Fruit fly (Drosophila melanogaster): ENCODE data around the gene Got2.

Got2 gene

DNA sequence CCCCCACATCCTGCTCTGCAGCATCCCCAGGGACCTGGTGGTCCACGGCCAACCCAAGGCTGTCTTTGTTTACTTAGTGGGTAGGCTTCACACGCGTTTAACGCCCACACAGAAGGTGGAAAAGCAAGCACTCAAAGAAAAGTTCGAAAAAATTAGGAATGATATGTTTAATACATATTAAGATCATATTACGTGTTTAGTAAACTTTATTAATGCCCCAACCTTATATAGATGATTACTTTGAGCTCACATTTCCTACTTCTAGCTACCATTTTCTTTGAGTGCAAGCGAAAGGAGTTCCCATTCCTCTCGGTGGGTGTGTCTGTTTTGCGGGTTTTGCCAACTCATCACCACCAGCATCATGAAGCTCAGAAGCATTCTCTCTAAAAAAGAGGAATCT is 28.1 kb downstream of the Got2 start:
- TF ChIP-seq CG33017 (tag; optimal IDR thresholded peaks at IDR 0.05) (no peak), cnc (optimal IDR thresholded peaks at IDR 0.05) (no peak), CG7045 (GFP tag; optimal IDR thresholded peaks at IDR 0.05) (no peak), Mnt (GFP tag; optimal IDR thresholded peaks at IDR 0.05) (no peak), bab1 (GFP tag; optimal IDR thresholded peaks at IDR 0.05) (no peak), CG7101 (tag; optimal IDR thresholded peaks at IDR 0.05) (no peak)

- TF ChIP-seq CG33017 (tag; optimal IDR thresholded peaks at IDR 0.05), result no peak
- no peak for TF ChIP-seq Clk (GFP tag; optimal IDR thresholded peaks at IDR 0.05)
- TF ChIP-seq pad (GFP tag; optimal IDR thresholded peaks at IDR 0.05), result no peak
- TF ChIP-seq ovo (GFP tag; optimal IDR thresholded peaks at IDR 0.05), result no peak
- no peak for TF ChIP-seq CG1620 (GFP tag; optimal IDR thresholded peaks at IDR 0.05)
- no peak for TF ChIP-seq CG7101 (tag; optimal IDR thresholded peaks at IDR 0.05)
- TF ChIP-seq toe (GFP tag; optimal IDR thresholded peaks at IDR 0.05), result no peak
- TF ChIP-seq CG12768 (GFP tag; optimal IDR thresholded peaks at IDR 0.05), result no peak
- TF ChIP-seq cnc (optimal IDR thresholded peaks at IDR 0.05), result no peak
- TF ChIP-seq Mnt (GFP tag; optimal IDR thresholded peaks at IDR 0.05), result no peak
- TF ChIP-seq Hr96 (GFP tag; optimal IDR thresholded peaks at IDR 0.05), result no peak
- TF ChIP-seq CG7045 (GFP tag; optimal IDR thresholded peaks at IDR 0.05), result no peak
- no peak for TF ChIP-seq cic (GFP tag; optimal IDR thresholded peaks at IDR 0.05)
- TF ChIP-seq tj (GFP tag; optimal IDR thresholded peaks at IDR 0.05), result no peak
These were observed 33.0 kb downstream of the Got2 start for dm6 chr2L:1954541-1954940.

DNA sequence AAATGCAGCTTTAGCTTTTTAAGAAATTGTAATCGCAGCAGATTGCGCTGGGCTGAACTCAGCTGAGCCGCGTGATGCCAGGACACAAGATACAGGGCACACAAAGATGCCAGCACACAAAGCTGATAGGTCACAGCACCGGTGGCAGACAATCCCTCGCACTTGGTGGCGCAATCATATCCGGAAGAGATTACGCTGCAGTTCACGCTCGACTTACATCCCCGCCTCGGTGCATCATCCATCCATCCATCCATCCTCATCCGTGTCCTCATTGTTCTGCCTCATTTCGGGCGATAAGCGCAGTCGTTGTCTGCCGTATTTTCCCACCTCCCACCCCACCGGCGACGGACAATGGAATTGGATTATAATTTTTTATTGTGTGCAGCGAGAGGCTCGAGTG is 39.6 kb downstream of the Got2 start:
- TF ChIP-seq cic (GFP tag; optimal IDR thresholded peaks at IDR 0.05) (no peak), CG12768 (GFP tag; optimal IDR thresholded peaks at IDR 0.05) (no peak), CG7045 (GFP tag; optimal IDR thresholded peaks at IDR 0.05) (no peak), cnc (optimal IDR thresholded peaks at IDR 0.05) (no peak), tj (GFP tag; optimal IDR thresholded peaks at IDR 0.05) (no peak), pad (GFP tag; optimal IDR thresholded peaks at IDR 0.05) (no peak), CG1620 (GFP tag; optimal IDR thresholded peaks at IDR 0.05) (no peak), ovo (GFP tag; optimal IDR thresholded peaks at IDR 0.05) (no peak), CG14711 (tag; optimal IDR thresholded peaks at IDR 0.05) (no peak), CG11617 (GFP tag; optimal IDR thresholded peaks at IDR 0.05) (no peak), Hr96 (GFP tag; optimal IDR thresholded peaks at IDR 0.05) (no peak), kay (GFP tag; ENCODE audit: borderline replicate concordance) (no peak), CG7101 (tag; optimal IDR thresholded peaks at IDR 0.05) (no peak), Crg-1 (GFP tag; optimal IDR thresholded peaks at IDR 0.05) (no peak), CG33017 (tag; optimal IDR thresholded peaks at IDR 0.05) (no peak), CG5204 (GFP tag; optimal IDR thresholded peaks at IDR 0.05) (no peak), Clk (GFP tag; optimal IDR thresholded peaks at IDR 0.05) (no peak), Mnt (GFP tag; optimal IDR thresholded peaks at IDR 0.05) (no peak), toe (GFP tag; optimal IDR thresholded peaks at IDR 0.05) (no peak), bab1 (GFP tag; optimal IDR thresholded peaks at IDR 0.05) (no peak)

DNA sequence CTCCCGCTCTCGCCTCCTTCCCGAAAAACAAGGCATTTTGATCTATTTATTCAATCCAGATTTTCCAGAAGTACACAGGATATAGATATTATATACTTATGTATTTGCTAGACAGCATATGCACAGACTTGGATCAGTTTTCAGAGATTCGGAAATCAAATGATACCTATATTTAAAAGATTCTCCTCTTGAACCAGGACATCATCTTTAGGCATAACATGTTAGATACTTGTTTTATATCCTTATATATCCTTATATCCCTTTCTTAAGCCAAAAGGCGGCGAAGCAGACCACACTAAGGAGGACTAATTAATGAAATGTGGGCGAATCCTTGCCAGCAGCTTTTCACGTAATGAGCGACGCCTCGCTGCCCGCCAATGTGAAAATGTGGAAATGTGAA is 40.9 kb downstream of the Got2 start, which contains the start of gene CG33673:
Gene CG33673 (minus strand): TSS at position 101 of the 400 bp plus-strand sequence.
- TF ChIP-seq Clk (GFP tag; optimal IDR thresholded peaks at IDR 0.05), result no peak

DNA sequence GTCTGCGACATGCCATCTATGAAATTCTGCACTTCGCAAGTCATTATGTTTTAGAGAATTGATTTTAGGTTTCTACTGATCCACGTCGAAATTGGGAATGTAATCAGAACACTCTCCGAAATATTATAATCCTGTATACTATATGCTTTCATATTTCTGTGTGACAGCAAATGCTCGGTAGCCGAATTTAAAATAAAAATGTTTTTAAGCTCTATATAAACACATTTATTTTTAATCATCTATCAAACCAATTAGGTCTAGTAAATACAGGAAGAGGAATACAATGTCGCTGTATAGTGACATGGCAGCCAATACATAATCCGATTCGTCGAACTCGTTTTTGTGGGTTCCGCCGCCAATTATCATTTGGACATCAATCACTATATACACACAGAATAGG is 41.9 kb downstream of the Got2 start, which contains the start of gene CG15357:
Gene CG15357 (minus strand): TSS at position 101 of the 400 bp plus-strand sequence.
- TF ChIP-seq CG5204 (GFP tag; optimal IDR thresholded peaks at IDR 0.05) (no peak), CG14711 (tag; optimal IDR thresholded peaks at IDR 0.05) (no peak), CG12768 (GFP tag; optimal IDR thresholded peaks at IDR 0.05) (no peak), Hr96 (GFP tag; optimal IDR thresholded peaks at IDR 0.05) (no peak), Clk (GFP tag; optimal IDR thresholded peaks at IDR 0.05) (no peak), ovo (GFP tag; optimal IDR thresholded peaks at IDR 0.05) (no peak), toe (GFP tag; optimal IDR thresholded peaks at IDR 0.05) (no peak), cnc (optimal IDR thresholded peaks at IDR 0.05) (no peak), pad (GFP tag; optimal IDR thresholded peaks at IDR 0.05) (no peak), kay (GFP tag; ENCODE audit: borderline replicate concordance) (no peak), CG33017 (tag; optimal IDR thresholded peaks at IDR 0.05) (no peak), CG11617 (GFP tag; optimal IDR thresholded peaks at IDR 0.05) (no peak), cic (GFP tag; optimal IDR thresholded peaks at IDR 0.05) (no peak), bab1 (GFP tag; optimal IDR thresholded peaks at IDR 0.05) (no peak), tj (GFP tag; optimal IDR thresholded peaks at IDR 0.05) (no peak), Crg-1 (GFP tag; optimal IDR thresholded peaks at IDR 0.05) (no peak), CG7045 (GFP tag; optimal IDR thresholded peaks at IDR 0.05) (no peak)

DNA sequence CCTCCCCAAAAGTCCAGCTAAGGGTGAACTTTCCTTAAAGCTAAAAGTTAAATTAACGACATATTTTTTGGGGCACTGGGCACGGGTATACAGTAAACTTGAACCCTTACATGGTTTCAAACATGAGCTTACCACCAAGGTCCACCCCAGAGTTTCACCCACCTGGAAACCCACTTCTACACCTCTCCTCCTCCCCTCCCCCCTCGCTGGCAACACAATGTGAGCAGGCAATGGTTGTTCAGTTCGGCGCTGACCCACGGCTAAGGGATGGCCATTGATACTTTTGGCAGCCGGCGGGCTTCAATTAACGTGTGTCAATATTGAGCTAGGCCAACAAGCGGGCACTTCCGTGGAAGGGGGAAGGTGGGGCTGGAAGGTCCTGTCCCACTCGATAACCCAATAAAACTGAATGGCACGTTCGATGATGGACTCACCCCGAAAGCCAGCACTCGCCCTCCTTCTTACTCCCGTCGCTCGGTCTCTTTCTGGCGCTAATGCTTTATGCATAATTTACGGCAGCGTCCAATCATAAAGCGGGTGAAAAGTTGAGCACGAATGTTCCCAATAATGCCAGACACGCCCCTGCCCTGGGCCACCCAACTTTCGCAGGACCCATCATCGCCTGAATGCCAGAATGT is 43.0 kb downstream of the Got2 start:
- TF ChIP-seq CG7045 (GFP tag; optimal IDR thresholded peaks at IDR 0.05), result no peak
- no peak for TF ChIP-seq CG5204 (GFP tag; optimal IDR thresholded peaks at IDR 0.05)
- TF ChIP-seq CG14711 (tag; optimal IDR thresholded peaks at IDR 0.05), result no peak
- no peak for TF ChIP-seq Hr96 (GFP tag; optimal IDR thresholded peaks at IDR 0.05)
- no peak for TF ChIP-seq CG12768 (GFP tag; optimal IDR thresholded peaks at IDR 0.05)
- TF ChIP-seq Mnt (GFP tag; optimal IDR thresholded peaks at IDR 0.05), result no peak
- no peak for TF ChIP-seq kay (GFP tag; ENCODE audit: borderline replicate concordance)

dm6 chr2L:1938004-1938403 is 49.6 kb downstream of the Got2 start:
- no peak for TF ChIP-seq CG11617 (GFP tag; optimal IDR thresholded peaks at IDR 0.05)
- no peak for TF ChIP-seq bab1 (GFP tag; optimal IDR thresholded peaks at IDR 0.05)
- TF ChIP-seq CG7101 (tag; optimal IDR thresholded peaks at IDR 0.05), result no peak
- no peak for TF ChIP-seq Clk (GFP tag; optimal IDR thresholded peaks at IDR 0.05)
- no peak for TF ChIP-seq kay (GFP tag; ENCODE audit: borderline replicate concordance)
- TF ChIP-seq toe (GFP tag; optimal IDR thresholded peaks at IDR 0.05), result no peak
- TF ChIP-seq pad (GFP tag; optimal IDR thresholded peaks at IDR 0.05), result no peak
- TF ChIP-seq CG33017 (tag; optimal IDR thresholded peaks at IDR 0.05), result no peak
- no peak for TF ChIP-seq CG1620 (GFP tag; optimal IDR thresholded peaks at IDR 0.05)
- TF ChIP-seq tj (GFP tag; optimal IDR thresholded peaks at IDR 0.05), result peak; percentile 47
- peak in 1 of 2 experiments; percentile 59 for TF ChIP-seq cnc (optimal IDR thresholded peaks at IDR 0.05)
- no peak for TF ChIP-seq Crg-1 (GFP tag; optimal IDR thresholded peaks at IDR 0.05)
